Worm (Caenorhabditis elegans) whole organism, midembryonic: Measurements from ENCODE around the gene grsp-3.

Source experiments
- flt-1 ChIP-seq: fragments of 200-800 bp; sonication (Bioruptor generic); IDR thresholded peaks from 2 replicates; pipeline ENCODE4 v1.3.6; 2022; ENCODE audit warnings: missing genetic modification characterization, missing compliant biosample characterization
- klf-2 ChIP-seq: fragments of 200-800 bp; sonication (Bioruptor generic); conservative IDR thresholded peaks from 2 replicates; pipeline ENCODE4 v1.3.6; 2022; ENCODE audit warnings: missing genetic modification reagents, missing genetic modification characterization, missing compliant biosample characterization
- med-1 ChIP-seq: sonication (generic microtip); optimal IDR thresholded peaks from 2 replicates; lab custom pipeline; 2017; ENCODE audit warnings: missing genetic modification characterization, mild to moderate bottlenecking, missing compliant biosample characterization, antibody characterized with exemption, missing genetic modification reagents; ENCODE audit not compliant: insufficient read depth
- ref-1 ChIP-seq: fragments of 200-800 bp; sonication (Bioruptor generic); conservative IDR thresholded peaks from 2 replicates; pipeline ENCODE4 v1.3.6; 2022; ENCODE audit warnings: missing genetic modification reagents, missing genetic modification characterization, missing compliant biosample characterization
- tab-1 ChIP-seq: fragments of 200-800 bp; sonication (Bioruptor generic); IDR thresholded peaks from 2 replicates; pipeline ENCODE4 v1.3.6; 2022; ENCODE audit warnings: missing genetic modification characterization, missing compliant biosample characterization
- ztf-23 ChIP-seq: fragments of 200-800 bp; sonication (Bioruptor generic); IDR thresholded peaks from 2 replicates; pipeline ENCODE4 v1.3.6; 2022; ENCODE audit warnings: missing genetic modification reagents, missing genetic modification characterization, missing compliant biosample characterization

DNA sequence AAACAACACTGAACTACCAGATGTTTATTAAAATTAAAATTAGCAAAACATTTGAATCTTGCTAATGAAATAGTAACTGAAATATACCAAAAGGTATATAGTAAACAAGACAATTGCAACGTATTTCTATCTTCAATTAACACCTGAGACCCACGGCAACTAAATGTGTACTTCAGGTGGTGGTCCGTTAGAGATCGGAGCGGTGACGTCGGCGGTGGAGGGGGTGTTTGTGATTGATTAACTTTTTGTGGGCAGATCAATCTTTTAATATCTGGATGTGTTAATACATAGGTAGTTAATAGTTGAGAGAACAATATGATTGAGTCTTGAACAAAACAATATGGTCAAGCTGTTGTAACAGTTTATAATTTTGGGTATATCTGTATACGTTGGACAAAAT is 35.6 kb downstream of the grsp-3 start:
- no peak for TF ChIP-seq med-1 (GFP tag; lab: Kevin White, UChicago)
- no peak for TF ChIP-seq flt-1 (GFP tag; lab: Robert Waterston, UW)
- no peak for TF ChIP-seq klf-2
- no peak for TF ChIP-seq tab-1 (GFP tag; lab: Robert Waterston, UW)
- TF ChIP-seq ztf-23 (GFP tag; lab: Robert Waterston, UW) = no peak
- TF ChIP-seq ref-1 (GFP tag; lab: Robert Waterston, UW) = no peak
